Worm (Caenorhabditis elegans): ENCODE data around the gene mbl-1.
A peak's percentile ranks its signal among the peaks of the same experiment; 100 is the strongest.

Gene mbl-1

DNA sequence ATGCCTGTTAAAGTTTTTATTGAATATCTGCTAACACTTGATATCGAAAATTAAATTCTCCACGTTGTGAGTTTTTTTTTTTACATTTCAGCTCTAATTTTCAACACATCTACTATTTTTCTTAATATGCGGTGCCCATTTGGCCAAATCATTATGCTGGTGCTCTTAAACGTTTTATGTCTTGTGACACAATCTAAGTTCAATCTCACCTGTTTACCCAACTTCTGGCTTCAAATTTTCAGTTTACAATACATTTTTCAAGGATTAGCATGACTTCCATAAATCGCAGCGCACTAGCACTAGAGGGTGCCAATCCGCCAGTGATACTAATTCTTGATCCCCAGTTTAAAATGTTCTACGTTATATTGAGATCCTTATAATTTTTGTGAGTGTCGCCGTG, 36.1 kb upstream of the mbl-1 start:
- TF ChIP-seq lin-14 (GFP tag; optimal IDR thresholded peaks at IDR 0.05): no peak
- TF ChIP-seq ztf-11 (tag; optimal IDR thresholded peaks at IDR 0.05): no peak
- no peak for TF ChIP-seq nhr-11 (tag; optimal IDR thresholded peaks at IDR 0.05)
- TF ChIP-seq ceh-82 (tag; optimal IDR thresholded peaks at IDR 0.05): no peak
- TF ChIP-seq Y116A8C.19 (tag; optimal IDR thresholded peaks at IDR 0.05; ENCODE audit: borderline replicate concordance): no peak
- no peak for TF ChIP-seq C34B4.2 (tag; optimal IDR thresholded peaks at IDR 0.05)
- no peak for TF ChIP-seq lsy-2 (tag; optimal IDR thresholded peaks at IDR 0.05)
- no peak for TF ChIP-seq nhr-28 (tag; optimal IDR thresholded peaks at IDR 0.05)
- no peak for TF ChIP-seq pqm-1 (tag; optimal IDR thresholded peaks at IDR 0.05)
- TF ChIP-seq unc-98 (GFP tag; IDR thresholded peaks at IDR 0.05): no peak

DNA sequence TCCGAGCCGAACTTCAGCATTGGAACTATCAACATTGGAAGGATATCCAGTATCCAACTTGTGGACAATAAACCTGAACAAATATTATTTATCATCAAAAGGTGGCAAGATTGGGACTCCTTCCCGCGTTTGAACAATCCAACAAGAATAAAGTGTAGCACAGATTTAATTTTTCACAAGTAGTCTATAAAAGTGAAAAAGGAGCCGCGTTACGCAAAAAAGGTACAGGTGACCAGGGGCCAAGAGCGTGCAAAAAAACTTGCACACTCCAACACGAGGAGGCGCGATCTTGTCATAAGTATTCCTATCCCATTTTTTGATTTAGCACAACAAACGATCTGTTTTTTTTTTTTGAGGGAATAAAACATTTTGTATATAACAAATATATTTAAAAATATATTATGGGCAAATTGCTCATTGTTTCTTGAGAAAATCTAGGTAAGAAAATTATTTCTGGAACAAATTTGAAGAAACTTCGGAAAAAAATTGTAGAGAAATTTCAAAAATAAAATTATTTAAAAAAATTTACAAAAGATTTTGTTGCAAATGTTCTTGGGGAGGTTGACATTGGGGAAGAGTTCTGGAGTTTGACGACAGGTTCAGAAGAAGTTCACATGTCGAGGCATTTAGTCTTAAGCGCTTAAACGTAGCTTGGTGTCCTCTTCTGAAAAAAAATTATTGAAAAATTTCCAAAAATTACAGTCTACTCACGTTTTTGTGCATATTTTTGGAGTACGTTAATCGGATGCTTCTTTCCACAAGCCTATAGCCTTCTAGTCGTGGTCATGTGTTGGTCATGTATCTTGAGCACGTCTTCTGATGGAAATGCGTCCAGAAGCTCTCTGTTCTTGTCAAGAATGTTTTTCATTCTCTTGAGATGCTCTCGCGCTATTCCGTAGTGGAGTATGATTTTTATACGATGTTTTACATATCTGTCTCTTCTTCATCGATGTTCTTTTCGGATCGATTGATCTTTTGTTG, 34.2 kb upstream of the mbl-1 start:
- TF ChIP-seq nhr-76 (tag; optimal IDR thresholded peaks at IDR 0.05): no peak
- TF ChIP-seq lin-15B (tag; optimal IDR thresholded peaks at IDR 0.05): peak; percentile 5
- peak in 1 of 2 experiments; percentile 4 for TF ChIP-seq lin-35 (GFP tag; optimal IDR thresholded peaks at IDR 0.05)
- TF ChIP-seq mab-9 (GFP tag; IDR thresholded peaks at IDR 0.05): 0 out of 2 replicates have a peak, but pooled peaks have one; percentile 20
- TF ChIP-seq dpl-1 (GFP tag; optimal IDR thresholded peaks at IDR 0.05): no peak
- TF ChIP-seq blmp-1 (tag; optimal IDR thresholded peaks at IDR 0.05): no peak
- TF ChIP-seq unc-86 (tag; optimal IDR thresholded peaks at IDR 0.05): no peak
- no peak for TF ChIP-seq pag-3 (tag; optimal IDR thresholded peaks at IDR 0.05; ENCODE audit: borderline replicate concordance, insufficient read depth)
- TF ChIP-seq snu-23 (GFP tag; optimal IDR thresholded peaks at IDR 0.05): no peak
- TF ChIP-seq nhr-19 (GFP tag; conservative IDR thresholded peaks at IDR 0.05): no peak
- TF ChIP-seq sox-4 (tag; optimal IDR thresholded peaks at IDR 0.05): no peak
- TF ChIP-seq pax-3 (tag; optimal IDR thresholded peaks at IDR 0.05): peak; percentile 29
- no peak for TF ChIP-seq efl-3 (GFP tag; optimal IDR thresholded peaks at IDR 0.05)
- TF ChIP-seq nhr-20 (tag; optimal IDR thresholded peaks at IDR 0.05): no peak
- TF ChIP-seq ztf-4 (tag; optimal IDR thresholded peaks at IDR 0.05): no peak
- no peak for TF ChIP-seq vab-15 (tag; optimal IDR thresholded peaks at IDR 0.05)
- TF ChIP-seq egl-27 (tag; optimal IDR thresholded peaks at IDR 0.05): no peak
- no peak for TF ChIP-seq xbp-1 (tag; optimal IDR thresholded peaks at IDR 0.05)
- TF ChIP-seq lin-14 (GFP tag; optimal IDR thresholded peaks at IDR 0.05): no peak
- no peak for TF ChIP-seq C04F5.9 (tag; optimal IDR thresholded peaks at IDR 0.05)
- TF ChIP-seq elt-2 (tag; optimal IDR thresholded peaks at IDR 0.05): no peak
- TF ChIP-seq C34B4.2 (tag; optimal IDR thresholded peaks at IDR 0.05): no peak
- peak; percentile 19 for TF ChIP-seq nhr-47 (tag; optimal IDR thresholded peaks at IDR 0.05)
- no peak for TF ChIP-seq alr-1 (tag; optimal IDR thresholded peaks at IDR 0.05; ENCODE audit: borderline replicate concordance)
- TF ChIP-seq nhr-90 (tag; optimal IDR thresholded peaks at IDR 0.05; ENCODE audit: poor library complexity): no peak
- no peak for TF ChIP-seq lin-39 (tag; optimal IDR thresholded peaks at IDR 0.05)
- TF ChIP-seq lin-13 (GFP tag; optimal IDR thresholded peaks at IDR 0.05): no peak
- no peak for TF ChIP-seq ceh-88 (GFP tag; IDR thresholded peaks at IDR 0.05)
- TF ChIP-seq skn-1 (tag; optimal IDR thresholded peaks at IDR 0.05): peak; percentile 38
- peak; percentile 36 for TF ChIP-seq rnt-1 (tag; optimal IDR thresholded peaks at IDR 0.05)
- no peak for TF ChIP-seq mdl-1 (tag; optimal IDR thresholded peaks at IDR 0.05)
- no peak for TF ChIP-seq nhr-11 (tag; optimal IDR thresholded peaks at IDR 0.05)
- no peak for TF ChIP-seq nhr-12 (tag; optimal IDR thresholded peaks at IDR 0.05)
- TF ChIP-seq efl-1 (optimal IDR thresholded peaks at IDR 0.05): peak in 1 of 2 experiments; percentile 22
- peak in 1 of 2 experiments; percentile 76 for TF ChIP-seq efl-1 (GFP tag; optimal IDR thresholded peaks at IDR 0.05 in 1 of 2)
- no peak for TF ChIP-seq nhr-77 (tag; optimal IDR thresholded peaks at IDR 0.05)
- no peak for TF ChIP-seq hlh-17 (GFP tag; optimal IDR thresholded peaks at IDR 0.05; ENCODE audit: borderline replicate concordance)
- no peak for TF ChIP-seq unc-130 (tag; optimal IDR thresholded peaks at IDR 0.05)
- no peak for TF ChIP-seq pqm-1 (tag; optimal IDR thresholded peaks at IDR 0.05)
- TF ChIP-seq ceh-90 (tag; optimal IDR thresholded peaks at IDR 0.05): no peak
- TF ChIP-seq unc-62 (GFP tag; optimal IDR thresholded peaks at IDR 0.05): no peak
- no peak for TF ChIP-seq sptf-1 (tag; optimal IDR thresholded peaks at IDR 0.05)
